Fruit fly (Drosophila melanogaster) ovary, adult (tissue): ENCODE data around the gene jb.

Experiments used
- CG17801 ChIP-seq: fragments of 200-800 bp; optimal IDR thresholded peaks from 2 replicates; lab custom pipeline; 2019; ENCODE audit warnings: missing biosample characterization, mild to moderate bottlenecking, missing genetic modification characterization, moderate library complexity; ENCODE audit not compliant: partially characterized antibody

The jb gene

dm6 chrX:20390706-20391105 lies at the start of gene jb:
TSS of gene jb (minus strand) at chrX:20390806.
- no peak for TF ChIP-seq CG17801 (GFP tag; lab: Kevin White, UChicago)

- no peak for TF ChIP-seq CG17801 (GFP tag; lab: Kevin White, UChicago)
Observed at dm6 chrX:20436866-20437265, 46.3 kb upstream of the jb start.

- no peak for TF ChIP-seq CG17801 (GFP tag; lab: Kevin White, UChicago)
Observed at dm6 chrX:20434534-20434933, 43.9 kb upstream of the jb start.

- no peak for TF ChIP-seq CG17801 (GFP tag; lab: Kevin White, UChicago)
Observed at dm6 chrX:20433345-20434332, 43.0 kb upstream of the jb start, which contains the start of gene CG1695. TSS of gene CG1695 (plus strand) at chrX:20433950.

dm6 chrX:20429482-20430204 lies 39.0 kb upstream of the jb start, which contains the start of the genes CG11710 and mal:
TSS of gene CG11710 (minus strand) at chrX:20429673.
TSS of gene mal (plus strand) at chrX:20429675.
- peak; percentile 92 for TF ChIP-seq CG17801 (GFP tag; lab: Kevin White, UChicago)

dm6 chrX:20426818-20427217 lies 36.2 kb upstream of the jb start, which contains the start of gene CG15456:
TSS of gene CG15456 (minus strand) at chrX:20427042.
- TF ChIP-seq CG17801 (GFP tag; lab: Kevin White, UChicago), result no peak

DNA sequence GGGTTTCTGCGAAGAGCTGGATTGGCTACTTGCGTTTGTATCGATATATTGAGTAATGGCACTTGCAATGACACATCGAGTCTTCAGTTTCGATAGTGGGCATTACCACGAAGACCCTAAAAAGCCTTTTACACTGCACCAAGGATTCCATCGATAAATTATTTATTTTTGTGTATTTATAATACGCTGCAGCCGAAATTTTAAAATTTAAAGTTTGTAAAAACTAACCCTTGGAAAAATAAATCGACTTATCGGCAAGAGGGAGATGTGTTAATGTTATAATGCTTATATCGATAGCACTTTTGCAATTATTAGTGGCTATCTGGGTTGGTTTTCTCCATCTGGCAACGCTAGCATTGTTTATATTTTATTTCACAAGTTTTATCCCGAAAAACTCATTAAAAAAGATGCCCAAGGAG lies 33.1 kb upstream of the jb start, which contains the start of the genes Pp4-19C and cactin:
Gene Pp4-19C (minus strand): TSS at position 256 of the 419 bp plus-strand sequence.
Gene cactin (plus strand): TSS at position 323 of the 419 bp plus-strand sequence.
- peak; percentile 36 for TF ChIP-seq CG17801 (GFP tag; lab: Kevin White, UChicago)

DNA sequence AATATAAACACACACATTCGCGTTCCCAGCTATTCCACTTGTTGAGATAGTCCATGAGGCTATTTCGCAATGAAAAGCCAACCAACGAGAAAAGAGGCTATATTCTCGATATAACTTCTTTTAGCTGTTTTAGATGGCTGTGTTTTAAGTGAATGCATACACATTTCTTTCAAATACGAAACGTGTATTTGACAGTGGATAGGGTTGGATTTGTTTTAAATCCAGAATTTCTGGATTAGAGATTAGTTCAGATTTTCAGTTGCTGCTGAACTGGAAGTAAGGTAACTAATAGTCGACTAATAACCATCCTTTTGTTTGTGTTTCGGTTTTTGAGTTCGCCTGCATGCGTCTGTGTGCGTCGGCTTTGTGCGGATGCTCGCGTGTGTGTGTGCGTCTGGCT lies 32.6 kb upstream of the jb start:
- TF ChIP-seq CG17801 (GFP tag; lab: Kevin White, UChicago), result no peak

dm6 chrX:20419313-20419712 lies 28.7 kb upstream of the jb start, which contains the start of gene Obp19d:
TSS of gene Obp19d (plus strand) at chrX:20419613.
- TF ChIP-seq CG17801 (GFP tag; lab: Kevin White, UChicago), result no peak

- no peak for TF ChIP-seq CG17801 (GFP tag; lab: Kevin White, UChicago)
Observed at dm6 chrX:20418864-20419263, 28.3 kb upstream of the jb start, which contains the start of gene Obp19c. TSS of gene Obp19c (minus strand) at chrX:20418964.

- TF ChIP-seq CG17801 (GFP tag; lab: Kevin White, UChicago), result no peak
Observed at dm6 chrX:20416433-20416832, 25.8 kb upstream of the jb start, which contains the start of gene Obp19b. TSS of gene Obp19b (plus strand) at chrX:20416733.

DNA sequence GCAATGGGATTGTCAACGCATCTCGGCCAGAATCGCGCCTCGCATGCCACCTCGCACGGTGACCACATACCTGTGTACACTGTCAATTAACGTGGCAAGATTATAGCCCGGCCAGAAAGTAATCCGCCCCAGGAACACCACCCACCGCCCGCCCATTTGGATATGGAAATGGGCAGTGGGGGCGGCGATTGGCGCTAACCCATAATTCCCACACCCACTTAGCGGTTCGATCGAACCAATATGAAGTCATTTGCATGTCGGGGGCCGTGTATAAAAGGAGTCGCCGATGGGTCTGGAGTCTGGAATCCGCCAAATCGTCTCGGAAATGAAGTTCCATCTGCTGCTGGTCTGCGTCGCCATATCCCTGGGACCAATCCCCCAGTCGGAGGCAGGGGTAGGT lies 24.8 kb upstream of the jb start, which contains the start of gene Obp19a:
Gene Obp19a (plus strand): TSS at position 301 of the 400 bp plus-strand sequence.
- TF ChIP-seq CG17801 (GFP tag; lab: Kevin White, UChicago), result no peak

dm6 chrX:20414099-20414498 lies 23.5 kb upstream of the jb start, which contains the start of gene CG15458:
TSS of gene CG15458 (minus strand) at chrX:20414199.
- no peak for TF ChIP-seq CG17801 (GFP tag; lab: Kevin White, UChicago)

- no peak for TF ChIP-seq CG17801 (GFP tag; lab: Kevin White, UChicago)
Observed at dm6 chrX:20413481-20413880, 22.9 kb upstream of the jb start, which contains the start of gene CG15459. TSS of gene CG15459 (minus strand) at chrX:20413581.
